Worm (Caenorhabditis elegans): ENCODE results near the gene T03E6.8.
A peak's percentile ranks its signal among the peaks of the same experiment; 100 is the strongest.

- TF ChIP-seq elt-1 (tag; optimal IDR thresholded peaks at IDR 0.05; ENCODE audit: borderline replicate concordance, insufficient read depth), result no peak
- peak; percentile 67 for TF ChIP-seq sptf-1 (tag; optimal IDR thresholded peaks at IDR 0.05)
- TF ChIP-seq snpc-4 (tag; optimal IDR thresholded peaks at IDR 0.05), result no peak
- TF ChIP-seq ztf-11 (tag; optimal IDR thresholded peaks at IDR 0.05), result no peak
- no peak for TF ChIP-seq unc-62 (GFP tag; optimal IDR thresholded peaks at IDR 0.05)
- no peak for TF ChIP-seq zip-8 (tag; optimal IDR thresholded peaks at IDR 0.05)
- no peak for TF ChIP-seq ces-1 (GFP tag; optimal IDR thresholded peaks at IDR 0.05)
- no peak for TF ChIP-seq mep-1 (tag; optimal IDR thresholded peaks at IDR 0.05)
- peak; percentile 13 for TF ChIP-seq mls-2 (tag; optimal IDR thresholded peaks at IDR 0.05)
- no peak for TF ChIP-seq lsy-2 (tag; optimal IDR thresholded peaks at IDR 0.05)
- no peak for TF ChIP-seq nhr-28 (tag; optimal IDR thresholded peaks at IDR 0.05)
- TF ChIP-seq blmp-1 (tag; optimal IDR thresholded peaks at IDR 0.05), result no peak
- TF ChIP-seq nhr-76 (tag; optimal IDR thresholded peaks at IDR 0.05), result no peak
- TF ChIP-seq nhr-12 (tag; optimal IDR thresholded peaks at IDR 0.05), result no peak
These were observed 50.1 kb downstream of the T03E6.8 start, which contains the start of gene Y32B12B.4 for ce11 chrV:16552929-16553328.

Measured in whole organism, mixed stage, embryonic.